Worm (Caenorhabditis elegans) whole organism, L4/young adult: Measurements from ENCODE around the gene C06E7.2.

Experiments used
- W03F9.2 ChIP-seq: fragments of 150-350 bp; optimal IDR thresholded peaks from 2 replicates; lab custom pipeline; 2014; ENCODE audit warnings: missing biosample characterization, missing genetic modification characterization
- dao-5 ChIP-seq: sonication (generic microtip); optimal IDR thresholded peaks from 2 replicates; lab custom pipeline; 2016; ENCODE audit warnings: missing genotype, missing genetic modification characterization, moderate library complexity, missing compliant biosample characterization
- him-1 ChIP-seq: sonication (generic microtip); optimal IDR thresholded peaks from 2 replicates; lab custom pipeline; 2016; ENCODE audit warnings: missing genotype, missing genetic modification reagents, missing genetic modification characterization, missing compliant biosample characterization

DNA sequence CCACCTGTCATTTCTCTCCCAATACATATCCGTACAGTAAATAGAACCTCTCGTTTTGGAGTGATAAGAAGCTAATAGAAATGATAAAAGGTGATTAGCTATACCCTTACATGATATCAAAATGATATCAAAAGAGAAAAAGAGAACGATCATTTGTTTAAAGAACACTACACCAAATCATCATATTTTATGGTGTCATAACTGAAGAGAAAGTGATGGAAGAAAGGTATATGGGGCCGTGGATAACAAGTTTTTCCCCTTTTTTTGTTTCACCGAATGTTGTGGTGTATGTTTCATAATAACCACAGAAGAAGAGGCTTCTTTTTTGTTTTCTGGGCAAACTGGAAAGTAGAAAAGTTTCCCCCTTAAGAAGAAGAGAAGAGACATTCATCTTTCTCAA lies 18.9 kb downstream of the C06E7.2 start:
- TF ChIP-seq him-1: no peak
- no peak for TF ChIP-seq W03F9.2 (tag; lab: Kevin White, UChicago)
- no peak for TF ChIP-seq dao-5
